Worm (Caenorhabditis elegans): ENCODE data around the gene R08C7.11.

The R08C7.11 gene

DNA sequence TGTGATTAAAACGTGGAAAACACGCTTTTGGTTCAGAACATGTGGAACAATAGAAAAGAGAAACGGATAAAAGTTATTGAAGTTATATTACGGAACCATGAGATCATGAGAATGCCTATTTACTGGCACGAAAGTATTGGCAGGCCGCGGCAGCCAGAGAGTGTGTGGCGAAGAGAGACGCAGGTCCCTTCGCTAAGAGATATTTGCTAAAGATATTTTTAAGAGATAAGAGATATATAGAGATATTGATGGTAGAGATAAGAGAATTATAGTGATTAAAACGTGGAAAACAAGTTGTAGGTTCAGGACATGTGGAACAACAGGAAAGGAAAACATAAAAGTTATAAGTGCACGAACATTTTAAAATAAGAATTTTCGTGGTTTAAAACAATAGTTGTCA, 16.9 kb downstream of the R08C7.11 start:
- TF ChIP-seq unc-62 (GFP tag; optimal IDR thresholded peaks at IDR 0.05): no peak

DNA sequence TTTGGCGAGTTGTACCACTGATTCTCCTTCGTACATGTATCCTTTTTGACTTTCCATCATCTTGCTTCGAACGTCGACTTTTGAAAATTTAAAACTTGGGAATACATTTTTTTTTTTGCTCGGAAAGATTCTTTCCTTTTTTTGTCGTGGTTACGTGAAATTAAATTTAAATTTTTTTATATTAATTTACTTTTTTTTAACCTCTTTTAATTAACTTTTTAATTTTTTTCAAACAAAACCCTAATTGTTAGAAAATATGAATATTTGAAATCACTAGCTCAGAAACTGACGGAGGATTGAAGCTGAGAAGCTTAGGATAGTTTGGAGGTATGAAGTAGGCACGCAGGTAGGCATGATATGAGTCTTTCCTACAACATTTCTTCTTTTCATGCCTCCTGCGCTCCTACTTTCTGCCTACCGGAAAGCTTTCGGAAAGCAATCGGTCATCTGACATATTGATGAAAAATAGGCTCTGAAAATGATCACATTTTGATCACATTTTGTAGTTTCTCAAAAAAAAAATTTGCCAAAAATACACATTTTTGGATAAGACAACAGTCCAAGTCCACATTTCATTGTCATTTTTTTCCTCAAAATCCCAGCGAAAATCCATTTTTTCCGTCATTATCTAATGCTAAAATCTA, 20.2 kb downstream of the R08C7.11 start, which contains the start of the genes R08C7.8 and R08C7.4:
R08C7.8 (minus strand) TSS at position 101 of the 644 bp plus-strand sequence.
R08C7.4 (plus strand) TSS at position 594 of the 644 bp plus-strand sequence.
- no peak for TF ChIP-seq unc-62 (GFP tag; optimal IDR thresholded peaks at IDR 0.05)

DNA sequence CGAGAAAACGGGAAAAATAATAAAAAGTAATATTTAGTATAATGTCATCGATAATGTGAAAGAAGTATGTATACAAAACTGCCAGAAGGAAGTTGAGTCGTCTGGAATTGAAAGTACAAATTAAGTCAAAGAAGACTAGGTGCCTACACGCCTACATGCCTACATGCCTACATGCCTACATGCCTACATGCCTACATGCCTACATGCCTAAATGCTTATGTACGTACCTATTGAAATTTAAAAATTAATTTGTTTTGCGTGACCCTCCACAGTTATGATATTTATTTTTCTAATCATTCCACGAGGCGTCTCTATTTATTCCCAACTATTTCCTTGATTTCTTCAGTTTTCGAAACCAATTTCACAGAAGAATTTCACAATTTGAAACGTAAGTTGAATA, 24.8 kb downstream of the R08C7.11 start, which contains the start of the genes str-185 and R08C7.5:
str-185 (minus strand) TSS at position 101 of the 400 bp plus-strand sequence.
R08C7.5 (plus strand) TSS at position 329 of the 400 bp plus-strand sequence.
- TF ChIP-seq unc-62 (GFP tag; optimal IDR thresholded peaks at IDR 0.05): no peak

DNA sequence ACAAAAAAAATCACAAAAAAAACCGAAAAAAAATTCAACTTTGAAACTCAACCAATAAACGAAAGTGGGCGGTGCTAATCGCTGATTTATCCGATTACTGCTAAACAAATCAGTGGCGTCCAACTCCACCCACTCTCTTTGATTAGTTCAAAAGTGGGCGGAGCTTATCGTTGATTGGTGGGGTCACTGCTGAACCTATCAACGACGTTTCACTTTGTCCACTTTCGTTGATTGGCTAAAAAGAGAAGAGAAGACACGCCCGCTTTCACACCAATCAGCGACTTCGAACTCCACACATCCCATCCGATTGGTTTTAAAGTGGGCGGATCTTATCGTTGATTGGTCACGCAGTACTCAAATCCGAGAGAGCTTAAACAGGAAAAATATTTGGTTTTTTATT, 30.9 kb downstream of the R08C7.11 start:
- TF ChIP-seq unc-62 (GFP tag; optimal IDR thresholded peaks at IDR 0.05): no peak

DNA sequence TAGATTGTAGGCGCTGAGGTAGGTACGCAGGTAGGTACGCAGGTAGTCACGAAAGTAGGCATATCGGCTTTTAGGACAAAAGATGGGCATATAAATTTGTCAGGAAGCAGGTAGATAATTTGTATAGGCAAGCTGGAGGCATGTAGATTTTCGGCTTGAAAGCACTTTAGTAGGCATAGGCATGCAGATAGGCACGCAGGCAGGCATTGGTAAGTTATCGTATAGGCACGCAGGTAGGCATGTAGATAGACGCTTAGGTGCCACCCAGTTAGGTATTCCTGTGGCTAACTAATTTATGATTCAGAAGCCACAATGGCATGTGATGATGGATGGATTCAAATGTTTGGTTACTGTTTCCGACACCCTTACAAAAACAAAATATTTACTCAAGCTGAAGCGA, 31.7 kb downstream of the R08C7.11 start:
- no peak for TF ChIP-seq unc-62 (GFP tag; optimal IDR thresholded peaks at IDR 0.05)

DNA sequence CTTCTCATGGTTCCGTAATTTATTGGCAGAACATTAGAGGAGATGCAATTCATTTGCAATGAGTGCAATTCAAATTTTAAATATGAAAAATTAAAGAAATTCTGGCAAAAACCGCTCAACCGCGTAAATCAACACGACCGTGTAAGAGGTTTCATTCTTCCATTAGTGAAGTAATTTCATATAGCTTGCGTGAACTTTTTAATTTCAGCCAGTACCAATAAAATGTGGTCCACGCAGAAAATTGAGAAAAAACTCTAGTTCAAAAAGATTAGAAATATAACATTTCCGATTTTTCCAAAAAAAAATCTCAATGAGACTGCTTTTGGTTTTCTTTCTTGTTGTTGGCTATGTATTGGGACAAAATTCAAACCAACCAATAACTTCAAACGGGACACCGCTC, 32.7 kb downstream of the R08C7.11 start, which contains the start of gene clec-175:
clec-175 (plus strand) TSS at position 301 of the 400 bp plus-strand sequence.
- no peak for TF ChIP-seq unc-62 (GFP tag; optimal IDR thresholded peaks at IDR 0.05)

DNA sequence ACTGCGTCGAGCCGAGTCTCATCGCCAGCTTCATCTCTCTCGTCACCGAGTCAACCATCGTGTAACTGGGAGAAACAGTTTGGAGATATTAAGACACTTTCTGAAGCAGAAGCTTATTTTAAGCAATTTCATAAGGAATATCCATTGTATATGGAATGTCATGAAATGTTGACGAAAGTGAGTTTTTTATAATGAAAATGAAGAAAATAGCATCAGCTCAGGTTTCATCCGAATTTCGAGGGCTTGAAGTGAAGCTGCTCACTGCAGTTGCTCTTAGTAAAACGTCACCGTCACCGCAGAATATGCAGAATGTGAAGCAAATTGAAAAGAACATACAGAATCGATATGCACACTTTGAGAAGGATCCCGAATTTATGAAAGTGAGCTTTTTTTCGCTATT, 41.6 kb downstream of the R08C7.11 start:
- TF ChIP-seq unc-62 (GFP tag; optimal IDR thresholded peaks at IDR 0.05): no peak

DNA sequence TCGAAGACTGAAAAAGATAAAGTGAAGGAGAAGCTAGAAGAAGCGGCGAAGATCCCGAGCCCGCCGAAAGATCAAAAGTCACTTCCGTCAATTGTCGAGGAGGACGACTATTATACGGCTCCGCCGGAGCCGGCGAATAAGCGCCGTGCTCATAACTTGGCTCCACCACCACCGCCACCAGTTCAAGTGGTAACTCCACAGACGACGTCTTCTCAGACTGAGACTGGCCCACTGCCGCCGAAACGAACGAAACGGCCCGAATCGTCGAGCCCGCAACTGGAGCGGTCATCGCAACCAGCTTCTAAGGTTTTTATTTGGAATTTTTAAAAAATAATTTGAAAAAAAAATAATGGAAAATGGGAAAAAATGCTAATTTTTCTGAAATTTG, 42.8 kb downstream of the R08C7.11 start:
- TF ChIP-seq unc-62 (GFP tag; optimal IDR thresholded peaks at IDR 0.05): no peak

DNA sequence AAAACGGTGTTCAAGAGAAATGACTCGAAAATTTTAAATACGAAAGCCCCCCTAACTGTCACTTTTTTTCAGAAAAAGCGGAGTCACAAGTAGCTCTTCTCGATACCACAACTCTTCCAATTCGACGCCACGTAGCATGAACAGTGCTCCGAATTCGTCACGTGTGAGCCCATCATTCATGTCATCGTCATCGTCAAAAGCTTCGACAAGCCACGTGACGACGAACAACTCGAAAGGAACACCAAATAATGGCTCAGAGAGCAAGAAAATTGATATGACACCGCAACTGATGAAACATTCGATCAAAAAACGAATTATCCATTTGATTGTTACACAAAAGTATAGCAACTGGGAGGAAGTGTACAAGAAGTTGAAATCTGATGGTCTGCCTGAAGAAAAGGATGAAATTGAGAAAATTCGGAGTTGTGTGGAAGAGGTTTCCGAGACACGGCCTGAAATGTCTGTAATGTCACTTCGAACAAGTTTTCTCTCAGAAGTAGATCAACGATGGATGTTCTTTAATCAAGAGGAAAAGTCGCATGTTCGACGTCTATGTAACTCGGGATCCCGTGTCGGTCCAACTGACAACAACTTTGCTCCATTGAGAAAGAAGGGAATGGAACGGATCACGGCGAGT, 43.3 kb downstream of the R08C7.11 start:
- TF ChIP-seq unc-62 (GFP tag; optimal IDR thresholded peaks at IDR 0.05): no peak

DNA sequence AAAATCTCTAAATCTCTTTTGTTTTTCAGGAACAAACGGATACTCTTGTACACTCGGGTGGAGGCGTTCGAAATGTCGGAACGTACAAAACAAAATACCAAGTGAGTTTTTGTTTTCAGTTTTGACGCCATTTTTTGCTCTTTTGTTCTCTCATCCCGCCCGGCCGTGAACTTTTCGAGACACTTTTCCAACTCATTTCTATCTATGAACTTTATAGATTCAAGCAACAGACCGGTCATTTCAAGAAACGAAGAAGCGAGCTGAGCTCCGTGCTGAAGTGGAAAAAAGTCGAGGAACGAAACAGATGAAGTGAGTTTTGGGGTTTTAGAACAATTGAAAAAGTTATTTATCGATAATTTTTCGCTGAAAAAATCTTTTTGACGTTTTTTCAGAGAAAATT, 44.2 kb downstream of the R08C7.11 start:
- no peak for TF ChIP-seq unc-62 (GFP tag; optimal IDR thresholded peaks at IDR 0.05)

DNA sequence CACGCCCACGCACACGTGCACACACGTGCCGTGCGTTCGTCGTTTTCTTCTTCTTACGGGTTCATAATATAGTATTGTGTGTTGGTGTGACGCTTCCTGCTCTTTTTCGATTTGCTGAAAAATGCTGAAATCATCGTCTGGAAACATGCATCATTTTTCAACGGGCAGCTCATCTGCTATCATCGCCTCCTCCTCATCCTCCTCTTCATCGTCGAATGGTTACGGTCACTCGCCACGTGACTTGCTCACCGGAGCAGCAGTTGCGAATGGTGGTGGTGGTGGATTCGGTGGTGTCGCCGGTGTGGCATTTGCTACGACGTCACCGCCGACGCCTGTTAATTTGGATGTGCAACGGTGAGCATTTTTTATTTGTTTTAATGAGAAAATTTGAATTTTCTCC, 46.0 kb downstream of the R08C7.11 start:
- no peak for TF ChIP-seq unc-62 (GFP tag; optimal IDR thresholded peaks at IDR 0.05)

DNA sequence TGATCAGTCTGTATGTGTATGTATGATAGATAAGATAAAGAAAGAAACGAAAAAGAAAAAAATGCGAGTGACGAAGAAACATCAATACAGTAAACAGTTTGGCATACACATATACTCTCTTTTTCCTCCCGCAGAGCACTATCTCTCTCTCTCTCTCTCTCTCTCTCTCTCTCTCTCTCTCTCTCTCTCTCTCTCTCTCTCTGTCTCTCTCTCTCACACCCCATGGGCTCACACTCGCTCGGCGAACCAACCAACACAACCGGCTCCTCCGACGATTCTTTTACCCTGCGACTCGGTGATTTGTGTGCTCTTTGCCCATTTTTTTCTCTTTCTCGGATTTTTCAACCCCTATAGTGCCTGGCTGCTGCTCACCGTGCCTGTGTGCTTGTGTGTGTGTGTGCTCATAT, 47.7 kb downstream of the R08C7.11 start:
- no peak for TF ChIP-seq unc-62 (GFP tag; optimal IDR thresholded peaks at IDR 0.05)

DNA sequence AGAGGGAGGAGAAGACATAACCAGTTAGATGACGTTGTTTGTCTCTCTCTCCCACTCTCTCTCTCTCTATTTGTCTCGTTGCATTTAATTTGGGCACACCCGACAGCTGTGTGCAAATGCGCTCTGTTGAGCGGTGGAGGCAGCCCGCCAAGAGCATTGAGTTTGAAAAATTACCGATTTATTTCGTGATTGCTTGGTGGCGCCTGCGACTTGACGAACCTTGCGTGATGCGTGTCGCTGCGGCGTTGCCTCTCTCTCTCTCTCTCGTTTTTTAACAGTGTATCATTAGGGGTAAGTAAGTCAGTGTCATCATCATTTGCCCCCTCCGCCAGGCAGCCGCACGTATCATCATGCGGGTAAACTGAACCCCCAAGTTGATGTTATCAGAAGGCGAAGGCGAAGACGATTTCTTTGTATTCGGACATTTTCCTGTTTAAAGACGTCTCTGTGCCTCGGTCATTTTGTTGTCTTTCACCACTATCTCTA, 48.6 kb downstream of the R08C7.11 start:
- no peak for TF ChIP-seq unc-62 (GFP tag; optimal IDR thresholded peaks at IDR 0.05)

DNA sequence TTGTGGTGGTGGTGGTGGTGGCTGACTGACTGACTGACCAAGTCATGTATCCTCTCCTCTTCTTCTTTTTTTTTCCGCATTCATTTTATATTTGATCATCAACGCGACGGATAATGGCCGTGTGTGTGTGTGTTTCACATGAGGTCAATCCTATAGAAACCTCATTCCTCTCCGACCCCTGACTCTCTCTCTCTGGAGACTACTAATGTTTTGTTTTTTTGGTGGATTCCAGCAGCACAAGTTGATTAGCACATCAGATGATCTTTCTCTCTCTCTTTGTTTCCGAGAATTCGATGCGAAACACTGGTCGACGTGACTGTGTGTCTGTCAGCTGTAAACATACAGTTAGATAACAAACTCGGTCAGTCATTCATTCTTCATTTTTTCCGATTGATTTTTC, 49.6 kb downstream of the R08C7.11 start, which contains the start of gene Y24D9A.7:
Y24D9A.7 (minus strand) TSS at position 46 of the 400 bp plus-strand sequence.
- no peak for TF ChIP-seq unc-62 (GFP tag; optimal IDR thresholded peaks at IDR 0.05)

Data from whole organism, dauer.